Fruit fly (Drosophila melanogaster): ENCODE measurements around the gene CG14456.

The CG14456 gene

DNA sequence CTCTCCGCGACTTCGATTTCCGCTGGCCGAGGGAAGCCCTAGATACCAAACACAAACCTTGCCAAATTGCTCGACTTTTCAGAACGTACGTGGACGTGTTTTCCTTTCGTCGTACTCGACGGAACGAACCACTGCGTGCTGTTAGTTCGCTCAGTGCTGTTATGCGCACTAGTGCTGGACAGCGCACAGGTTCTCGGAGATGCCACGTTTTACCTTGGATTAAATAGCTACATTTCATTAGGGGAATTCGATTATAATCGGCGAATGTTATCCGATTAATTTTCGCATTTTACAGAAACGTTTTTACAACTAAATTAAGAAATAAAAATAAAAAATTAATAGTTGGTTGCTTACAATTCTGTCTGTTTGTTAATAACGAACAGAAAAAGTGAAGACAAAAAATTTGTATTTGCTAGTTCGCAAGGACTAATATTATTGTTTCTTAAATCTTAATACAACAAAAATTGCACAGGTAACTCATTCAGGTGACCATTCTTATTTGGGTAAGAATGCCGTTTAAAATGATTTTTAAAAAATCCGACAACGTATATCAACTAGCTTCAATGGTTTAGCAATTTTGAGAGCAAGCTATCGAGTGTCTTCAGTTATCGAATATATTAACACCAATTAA, 30.2 kb downstream of the CG14456 start, which contains the start of the genes ArfGAP3 and CG32452 (continued):
- TF ChIP-seq wdn (GFP tag; IDR thresholded peaks at IDR 0.05) (0 out of 2 replicates have a peak, but pooled peaks have one; percentile 36), CG43689 (GFP tag; IDR thresholded peaks at IDR 0.05) (0 out of 2 replicates have a peak, but pooled peaks have one; percentile 27), CG13287 (GFP tag; IDR thresholded peaks at IDR 0.05; ENCODE audit: partially characterized antibody) (peak; percentile 68), CG12071 (GFP tag; optimal IDR thresholded peaks at IDR 0.05) (no peak), sob (GFP tag; IDR thresholded peaks at IDR 0.05) (peak; percentile 73), dpn (GFP tag; optimal IDR thresholded peaks at IDR 0.05) (peak; percentile 68 to 82), CG12155 (GFP tag; optimal IDR thresholded peaks at IDR 0.05) (peak; percentile 78), mirr (GFP tag; optimal IDR thresholded peaks at IDR 0.05) (peak; percentile 51), CG6813 (GFP tag; optimal IDR thresholded peaks at IDR 0.05) (peak; percentile 35), so (GFP tag; IDR thresholded peaks at IDR 0.05) (0 out of 3 replicates have a peak, but pooled peaks have one; percentile 45), Ets65A (GFP tag) (peak; percentile 96), sc (optimal IDR thresholded peaks at IDR 0.05) (no peak), sc (GFP tag; optimal IDR thresholded peaks at IDR 0.05) (peak; percentile 34), CG4707 (GFP tag; optimal IDR thresholded peaks at IDR 0.05) (no peak), gfzf (GFP tag; optimal IDR thresholded peaks at IDR 0.05) (peak; percentile 23), zfh2 (GFP tag; optimal IDR thresholded peaks at IDR 0.05) (peak; percentile 80), psq (GFP tag; optimal IDR thresholded peaks at IDR 0.05) (no peak), CG5953 (GFP tag; IDR thresholded peaks at IDR 0.05) (no peak), CG8924 (tag; optimal IDR thresholded peaks at IDR 0.05) (peak; percentile 82), Hand (GFP tag; optimal IDR thresholded peaks at IDR 0.05) (no peak), nmo (GFP tag; optimal IDR thresholded peaks at IDR 0.05) (peak; percentile 80), cwo (GFP tag; optimal IDR thresholded peaks at IDR 0.05) (peak; percentile 22), Elba2 (GFP tag; optimal IDR thresholded peaks at IDR 0.05) (no peak), CG14710 (tag; optimal IDR thresholded peaks at IDR 0.05) (peak; percentile 84), jing (GFP tag; optimal IDR thresholded peaks at IDR 0.05) (no peak), fu2 (GFP tag; optimal IDR thresholded peaks at IDR 0.05) (peak; percentile 48), CG8281 (tag; optimal IDR thresholded peaks at IDR 0.05) (peak; percentile 38), dmrt11E (tag; optimal IDR thresholded peaks at IDR 0.05) (peak; percentile 67), CG1832 (GFP tag; optimal IDR thresholded peaks at IDR 0.05) (no peak), CG18011 (GFP tag; optimal IDR thresholded peaks at IDR 0.05) (peak; percentile 95), corto (GFP tag; optimal IDR thresholded peaks at IDR 0.05) (no peak), exex (tag; optimal IDR thresholded peaks at IDR 0.05) (peak; percentile 47), Usf (GFP tag; optimal IDR thresholded peaks at IDR 0.05) (peak; percentile 41), CG10979 (tag; optimal IDR thresholded peaks at IDR 0.05) (peak; percentile 62), CG13624 (GFP tag; optimal IDR thresholded peaks at IDR 0.05) (peak; percentile 54), al (GFP tag; IDR thresholded peaks at IDR 0.05) (peak; percentile 70), vfl (GFP tag; optimal IDR thresholded peaks at IDR 0.05) (peak; percentile 37), CG1647 (GFP tag; optimal IDR thresholded peaks at IDR 0.05) (peak; percentile 60), CG6683 (GFP tag; optimal IDR thresholded peaks at IDR 0.05) (peak; percentile 51), yki (optimal IDR thresholded peaks at IDR 0.05) (no peak), CG16779 (GFP tag; IDR thresholded peaks at IDR 0.05) (0 out of 2 replicates have a peak, but pooled peaks have one; percentile 35), CG12744 (GFP tag; optimal IDR thresholded peaks at IDR 0.05) (no peak), CG4820 (GFP tag; optimal IDR thresholded peaks at IDR 0.05) (peak; percentile 67), Sox100B (GFP tag; optimal IDR thresholded peaks at IDR 0.05) (no peak), CG2889 (GFP tag; IDR thresholded peaks at IDR 0.05) (0 out of 3 replicates have a peak, but pooled peaks have one; percentile 37), Taf1 (GFP tag; IDR thresholded peaks at IDR 0.05) (no peak), ro (GFP tag; IDR thresholded peaks at IDR 0.05) (no peak), her (GFP tag; optimal IDR thresholded peaks at IDR 0.05) (peak; percentile 55), ewg (GFP tag; optimal IDR thresholded peaks at IDR 0.05) (peak; percentile 34), CG6791 (GFP tag; IDR thresholded peaks at IDR 0.05; ENCODE audit: partially characterized antibody) (no peak; the same call in 2 of the 3 replicates)
